Fruit fly (Drosophila melanogaster): Measurements from ENCODE around the gene CG43153.

Gene CG43153

DNA sequence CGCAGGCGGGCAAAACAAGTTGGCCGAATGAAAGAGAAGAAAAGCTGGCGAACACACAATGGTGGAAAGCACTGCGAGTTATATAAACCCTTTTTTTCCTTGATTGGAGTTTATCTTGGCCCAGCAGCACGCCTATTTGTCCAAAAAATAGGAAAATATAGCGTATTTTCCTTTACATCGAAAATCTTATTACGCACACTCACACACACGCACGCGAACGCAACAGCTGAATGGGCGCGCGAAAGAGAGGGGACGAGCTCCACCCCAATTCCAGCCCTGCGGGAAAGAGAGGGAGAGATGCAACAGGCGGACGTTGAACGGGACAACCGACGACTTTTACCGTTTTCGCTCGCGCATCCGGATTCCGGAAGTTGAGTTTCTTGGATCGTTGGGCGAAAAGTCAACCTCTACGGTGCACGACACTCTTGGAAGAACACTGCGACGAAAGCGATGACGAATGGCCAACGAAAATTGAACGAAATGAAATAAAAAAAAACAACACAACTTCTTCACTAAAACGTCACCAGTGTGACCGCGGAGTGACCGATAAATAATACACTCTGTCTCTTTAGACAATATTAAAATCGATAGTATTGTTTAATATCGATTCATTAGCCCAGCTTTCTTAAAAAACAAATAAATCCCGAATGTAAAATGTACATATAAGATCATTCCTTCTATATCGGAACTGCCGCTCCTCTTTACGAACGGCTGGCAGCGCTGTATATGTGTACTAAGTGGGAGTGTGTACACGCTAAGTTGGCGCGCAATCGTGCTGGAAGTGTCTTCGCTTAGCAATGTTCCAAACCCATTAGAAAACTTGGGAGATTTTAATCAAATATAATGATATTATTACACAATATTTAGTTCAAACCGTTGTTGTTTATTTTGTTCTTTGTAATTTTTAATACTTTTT lies 5.8 kb downstream of the CG43153 start, which contains the start of the genes Dlg5 and CG4970 (continued):
- TF ChIP-seq Pdp1 (GFP tag; optimal IDR thresholded peaks at IDR 0.05) (peak in 1 of 2 experiments; percentile 97), YL-1 (GFP tag; optimal IDR thresholded peaks at IDR 0.05) (peak; percentile 85), insv (GFP tag; optimal IDR thresholded peaks at IDR 0.05) (peak in 1 of 2 experiments; percentile 61), CG13287 (GFP tag; IDR thresholded peaks at IDR 0.05; ENCODE audit: partially characterized antibody) (peak; percentile 79), zfh1 (GFP tag; IDR thresholded peaks at IDR 0.05) (0 out of 3 replicates have a peak, but pooled peaks have one; percentile 24), CG3163 (GFP tag; optimal IDR thresholded peaks at IDR 0.05) (no peak), CG31224 (GFP tag; IDR thresholded peaks at IDR 0.05) (no peak), CG3847 (GFP tag; IDR thresholded peaks at IDR 0.05) (peak; percentile 65), dm (GFP tag; optimal IDR thresholded peaks at IDR 0.05) (peak; percentile 20), Hmr (GFP tag; optimal IDR thresholded peaks at IDR 0.05) (peak; percentile 56), CTCF (GFP tag; optimal IDR thresholded peaks at IDR 0.05) (peak; percentile 88), ems (GFP tag; optimal IDR thresholded peaks at IDR 0.05) (no peak), Sry-δ (GFP tag; optimal IDR thresholded peaks at IDR 0.05) (peak; percentile 78), pros (GFP tag; optimal IDR thresholded peaks at IDR 0.05) (peak; percentile 37), CG11093 (GFP tag; IDR thresholded peaks at IDR 0.05) (no peak), CG11456 (GFP tag; IDR thresholded peaks at IDR 0.05) (no peak), sna (GFP tag; IDR thresholded peaks at IDR 0.05; ENCODE audit: partially characterized antibody) (peak; percentile 66; the same call in 1 of the 2 replicates), CG2875 (GFP tag; optimal IDR thresholded peaks at IDR 0.05) (no peak), HmgD (GFP tag; optimal IDR thresholded peaks at IDR 0.05) (peak; percentile 60), Dref (GFP tag; IDR thresholded peaks at IDR 0.05) (peak; percentile 71), vfl (GFP tag; optimal IDR thresholded peaks at IDR 0.05) (no peak), pum (GFP tag; optimal IDR thresholded peaks at IDR 0.05) (no peak), CG4617 (GFP tag; optimal IDR thresholded peaks at IDR 0.05; ENCODE audit: borderline replicate concordance) (peak; percentile 33), CG15514 (GFP tag; optimal IDR thresholded peaks at IDR 0.05) (peak; percentile 80), Stat92E (GFP tag; optimal IDR thresholded peaks at IDR 0.05) (peak in 1 of 3 experiments; percentile 4), CG34422 (GFP tag; IDR thresholded peaks at IDR 0.05) (peak; percentile 88), Eip74EF (GFP tag; optimal IDR thresholded peaks at IDR 0.05) (no peak), C15 (GFP tag; IDR thresholded peaks at IDR 0.05) (no peak), lilli (GFP tag; optimal IDR thresholded peaks at IDR 0.05) (peak; percentile 20), CG16813 (GFP tag; IDR thresholded peaks at IDR 0.05; ENCODE audit: partially characterized antibody) (peak; percentile 82), Lhr (GFP tag; optimal IDR thresholded peaks at IDR 0.05) (peak; percentile 91), CG10321 (GFP tag; IDR thresholded peaks at IDR 0.05) (peak; percentile 72), unc-4 (GFP tag; IDR thresholded peaks at IDR 0.05; ENCODE audit: partially characterized antibody) (peak; percentile 75), tap (tag; optimal IDR thresholded peaks at IDR 0.05) (no peak), NC2α (GFP tag; optimal IDR thresholded peaks at IDR 0.05) (no peak), NfI (GFP tag; optimal IDR thresholded peaks at IDR 0.05) (no peak), ssp (GFP tag; IDR thresholded peaks at IDR 0.05) (no peak), CG17802 (tag; optimal IDR thresholded peaks at IDR 0.05) (no peak), CG16815 (GFP tag; optimal IDR thresholded peaks at IDR 0.05) (no peak), Hr3 (GFP tag; optimal IDR thresholded peaks at IDR 0.05) (no peak), Awh (GFP tag; IDR thresholded peaks at IDR 0.05) (no peak), Optix (GFP tag; IDR thresholded peaks at IDR 0.05) (no peak), CG13775 (GFP tag; optimal IDR thresholded peaks at IDR 0.05) (peak; percentile 18), pnt (GFP tag; optimal IDR thresholded peaks at IDR 0.05) (peak; percentile 22), CG1792 (GFP tag; optimal IDR thresholded peaks at IDR 0.05) (no peak), chif (GFP tag; optimal IDR thresholded peaks at IDR 0.05) (no peak), CG15479 (GFP tag; optimal IDR thresholded peaks at IDR 0.05) (no peak), bbx (GFP tag; IDR thresholded peaks at IDR 0.05; ENCODE audit: partially characterized antibody) (peak; percentile 86)
